Worm (Caenorhabditis elegans) whole organism, early embryonic: ENCODE data around the gene clec-206.

Experiments
- aly-1 ChIP-seq: sonication (generic microtip); optimal IDR thresholded peaks from 2 replicates; lab custom pipeline; 2016; ENCODE audit warnings: missing genetic modification characterization, missing compliant biosample characterization
- ama-1 ChIP-seq: fragments of 150-350 bp; optimal IDR thresholded peaks from 2 replicates; lab custom pipeline; 2014
- hmg-4 ChIP-seq: fragments of 200-800 bp; sonication (Bioruptor generic); optimal IDR thresholded peaks from 2 replicates; lab custom pipeline; 2018; ENCODE audit warnings: mild to moderate bottlenecking, missing genetic modification characterization, missing compliant biosample characterization
- sea-1 ChIP-seq: fragments of 200-800 bp; sonication (Bioruptor generic); conservative IDR thresholded peaks from 2 replicates; pipeline ENCODE4 v1.3.6; 2022; ENCODE audit warnings: missing genetic modification characterization, missing compliant biosample characterization

DNA sequence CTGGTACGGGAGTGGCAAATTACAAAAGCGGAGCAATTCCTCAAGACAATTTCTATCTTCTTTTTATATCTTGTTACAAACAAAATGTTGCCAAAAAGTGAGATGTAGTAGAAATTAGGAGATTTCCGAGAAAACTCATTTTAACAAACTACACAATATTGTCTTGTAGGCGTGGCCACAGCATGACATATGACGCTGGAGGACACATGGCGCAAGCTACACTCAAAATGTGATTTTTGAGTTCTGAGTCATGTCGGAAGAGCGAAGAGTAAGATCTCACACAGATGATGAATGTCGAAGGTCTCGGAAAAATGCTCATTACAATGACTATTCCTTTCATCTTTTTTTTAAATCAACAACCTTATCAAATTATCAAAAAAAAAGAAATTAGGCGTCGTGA, 42.7 kb downstream of the clec-206 start, which contains the start of gene Y40B10B.1:
- TF ChIP-seq hmg-4 (GFP tag; lab: Kevin White, UChicago) (no peak), sea-1 (GFP tag; lab: Robert Waterston, UW) (no peak), aly-1 (tag; lab: Kevin White, UChicago) (no peak), ama-1 (no peak)
